Worm (Caenorhabditis elegans) whole organism, L4/young adult: Measurements from ENCODE around the gene mrck-1.

ENCODE experiments used
- W03F9.2 ChIP-seq: fragments of 150-350 bp; optimal IDR thresholded peaks from 2 replicates; lab custom pipeline; 2014; ENCODE audit warnings: missing biosample characterization, missing genetic modification characterization
- dao-5 ChIP-seq: sonication (generic microtip); optimal IDR thresholded peaks from 2 replicates; lab custom pipeline; 2016; ENCODE audit warnings: missing genotype, missing genetic modification characterization, moderate library complexity, missing compliant biosample characterization
- him-1 ChIP-seq: sonication (generic microtip); optimal IDR thresholded peaks from 2 replicates; lab custom pipeline; 2016; ENCODE audit warnings: missing genotype, missing genetic modification reagents, missing genetic modification characterization, missing compliant biosample characterization

- TF ChIP-seq him-1 (tag; lab: Kevin White, UChicago) (no peak), dao-5 (tag; lab: Kevin White, UChicago) (no peak), W03F9.2 (tag; lab: Kevin White, UChicago) (no peak)
These were observed 19.3 kb upstream of the mrck-1 start, which contains the start of gene srn-1 for ce11 chrV:6286343-6286742.
